Fruit fly (Drosophila melanogaster): ENCODE measurements around the gene Atg1.

- TF ChIP-seq Sin3A (optimal IDR thresholded peaks at IDR 0.05) (no peak), Myc (optimal IDR thresholded peaks at IDR 0.05) (no peak), h (optimal IDR thresholded peaks at IDR 0.05) (no peak), ttk (optimal IDR thresholded peaks at IDR 0.05) (no peak), insv (optimal IDR thresholded peaks at IDR 0.05) (no peak)
Measured at dm6 chr3L:12748711-12749566, 56.0 kb downstream of the Atg1 start.

Measured in Kc167 (cell line).